Worm (Caenorhabditis elegans): ENCODE data around the gene clc-7.

DNA sequence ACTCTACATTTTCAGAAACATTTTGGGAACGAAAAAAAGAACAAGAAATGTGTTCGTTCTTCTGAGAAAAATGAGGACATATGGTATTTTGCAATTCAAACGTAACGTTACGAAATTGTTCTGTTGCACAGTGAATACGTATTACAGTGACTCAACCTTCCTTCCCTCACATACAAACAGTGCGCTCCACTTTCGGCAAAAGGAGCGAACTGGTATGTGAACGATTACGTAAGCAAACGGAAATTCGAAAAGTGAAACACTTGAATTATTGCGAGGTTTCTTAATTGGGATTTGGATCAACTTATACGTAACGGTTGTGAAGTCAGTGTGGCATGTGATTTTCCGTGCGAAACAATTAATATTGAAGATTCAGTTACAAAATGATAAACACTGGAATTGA lies 52.9 kb downstream of the clc-7 start:
- TF ChIP-seq him-1 (tag; optimal IDR thresholded peaks at IDR 0.05) (no peak), dao-5 (tag; optimal IDR thresholded peaks at IDR 0.05) (no peak)
